Worm (Caenorhabditis elegans) whole organism, L3 larva: ENCODE results near the gene nmgp-1.
A peak's percentile ranks its signal among the peaks of the same experiment; 100 is the strongest.

ENCODE experiments used
- R02D3.7 ChIP-seq: fragments of 150-350 bp; optimal IDR thresholded peaks from 2 replicates; lab custom pipeline; 2014; ENCODE audit warnings: missing biosample characterization, missing genetic modification characterization
- aly-2 ChIP-seq: fragments of 150-350 bp; optimal IDR thresholded peaks from 2 replicates; lab custom pipeline; 2014; ENCODE audit warnings: missing biosample characterization, missing genetic modification characterization
- elt-2 ChIP-seq: sonication (generic microtip); optimal IDR thresholded peaks from 2 replicates; lab custom pipeline; 2016; ENCODE audit warnings: missing genetic modification reagents, mild to moderate bottlenecking, missing genetic modification characterization, missing compliant biosample characterization
- lin-15B ChIP-seq: fragments of 150-350 bp; optimal IDR thresholded peaks from 2 replicates; lab custom pipeline; 2014; ENCODE audit warnings: missing biosample characterization, missing genetic modification characterization
- lin-39 ChIP-seq: fragments of 150-350 bp; optimal IDR thresholded peaks from 2 replicates; lab custom pipeline; 2018; ENCODE audit warnings: missing biosample characterization, missing genetic modification reagents, missing genetic modification characterization
- nhr-23 ChIP-seq: fragments of 150-350 bp; optimal IDR thresholded peaks from 2 replicates; lab custom pipeline; 2014; ENCODE audit warnings: missing biosample characterization, missing genetic modification reagents, missing genetic modification characterization
- pqm-1 ChIP-seq: fragments of 150-350 bp; optimal IDR thresholded peaks from 2 replicates; lab custom pipeline; 2017; ENCODE audit warnings: missing biosample characterization, missing genetic modification characterization, inconsistent platforms
- sea-2 ChIP-seq: fragments of 150-350 bp; sonication (generic microtip); optimal IDR thresholded peaks from 4 replicates; lab custom pipeline; 2014; ENCODE audit warnings: missing biosample characterization, missing genetic modification reagents, missing genetic modification characterization

DNA sequence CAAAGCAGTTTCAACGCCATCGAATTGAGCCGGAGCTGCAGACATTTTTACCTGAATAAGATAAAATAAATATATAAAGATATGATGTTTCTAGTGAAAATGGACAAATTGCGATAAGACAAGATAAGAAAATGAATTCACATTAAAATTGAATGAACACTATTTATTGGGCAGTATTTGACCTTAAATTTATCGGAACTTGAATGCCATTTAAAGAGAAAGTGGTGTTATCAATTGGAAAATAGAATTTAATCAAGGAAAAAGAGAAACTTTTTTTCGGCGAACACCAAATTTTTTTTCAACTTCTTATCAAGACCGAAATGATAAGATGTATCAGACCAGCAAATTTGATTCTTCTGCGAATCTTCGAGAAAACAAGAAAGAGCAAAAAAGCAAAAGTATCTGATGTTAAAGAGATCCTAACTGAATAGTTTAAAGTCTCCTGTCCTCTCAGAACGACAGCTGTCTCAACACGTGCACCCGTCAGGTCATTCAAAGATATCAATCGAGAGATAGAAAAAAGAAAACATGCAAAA lies 29.5 kb downstream of the nmgp-1 start, which contains the start of gene upb-1:
- TF ChIP-seq lin-15B (no peak), sea-2 (GFP tag; lab: Kevin White, UChicago) (no peak), lin-39 (tag; lab: Kevin White, UChicago) (no peak), nhr-23 (no peak), R02D3.7 (tag; lab: Kevin White, UChicago) (no peak), pqm-1 (tag; lab: Kevin White, UChicago) (no peak), elt-2 (tag; lab: Kevin White, UChicago) (peak; percentile 78), aly-2 (tag; lab: Kevin White, UChicago) (no peak)
